Fruit fly (Drosophila melanogaster) whole organism, wandering third instar larva: ENCODE results near the gene Spt20.
A peak's percentile ranks its signal among the peaks of the same experiment; 100 is the strongest.

Experiments used
- Rel ChIP-seq, 2 experiments: fragments of 200-800 bp; sonication (Bioruptor generic) in 1 of 2; optimal IDR thresholded peaks; 2 replicates in 1 of 2; 3 replicates in 1 of 2; lab custom pipeline; 2016 to 2019; ENCODE audit warnings: mild to moderate bottlenecking in 2 of 2, missing biosample characterization in 2 of 2, missing genetic modification characterization in 2 of 2, moderate library complexity in 1 of 2
- h ChIP-seq: fragments of 200-800 bp; sonication (Bioruptor generic); optimal IDR thresholded peaks from 3 replicates; lab custom pipeline; 2016; ENCODE audit warnings: missing biosample characterization, mild to moderate bottlenecking, missing genetic modification characterization

DNA sequence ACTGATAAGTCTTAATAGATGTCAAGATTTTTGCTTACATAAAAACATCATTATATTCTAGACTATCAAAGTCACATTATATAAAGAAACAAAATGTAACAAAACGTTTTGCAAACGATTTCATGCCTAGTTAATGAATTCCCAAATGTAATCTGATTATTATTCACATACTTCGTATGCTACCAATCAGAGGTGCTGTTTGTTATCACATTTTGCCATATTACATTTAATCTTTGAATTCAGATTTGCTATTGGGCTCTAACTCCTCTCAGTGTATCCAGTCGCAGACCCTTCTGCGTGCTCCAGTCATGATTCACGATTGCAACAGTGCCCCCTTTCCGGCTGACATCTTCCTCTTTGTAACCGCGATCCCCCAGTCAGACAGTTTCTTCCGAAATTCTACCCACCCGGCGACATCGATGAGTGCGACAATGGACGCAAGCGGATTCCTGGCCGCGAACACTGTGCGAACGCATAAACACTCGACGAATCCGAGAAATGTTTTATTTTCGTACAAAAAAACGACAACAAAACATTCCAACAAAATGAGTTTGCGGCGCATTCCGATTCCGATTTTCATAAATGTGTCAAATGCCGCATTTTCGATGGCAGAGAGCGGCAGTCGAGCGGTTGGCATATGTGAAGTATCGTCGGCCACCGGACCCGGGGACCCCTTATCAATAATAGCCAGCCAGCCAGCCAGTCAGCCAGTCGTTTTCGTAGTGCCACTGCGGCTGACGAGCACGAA, 14.2 kb upstream of the Spt20 start:
- no peak for TF ChIP-seq h (GFP tag; lab: Kevin White, UChicago)
- no peak for TF ChIP-seq Rel (GFP tag; optimal IDR thresholded peaks at IDR 0.05; lab: Kevin White, UChicago)
- TF ChIP-seq Rel (tag; optimal IDR thresholded peaks at IDR 0.05; lab: Kevin White, UChicago), result peak; percentile 37
